Worm (Caenorhabditis elegans) whole organism, late embryonic: ENCODE results near the gene nspc-15.

Source experiments
- C08G9.2 ChIP-seq: sonication (generic microtip); optimal IDR thresholded peaks from 2 replicates; lab custom pipeline; 2016; ENCODE audit warnings: mild to moderate bottlenecking, missing genetic modification characterization, moderate library complexity, missing compliant biosample characterization
- C38D4.7 ChIP-seq: fragments of 200-800 bp; sonication (Bioruptor generic); optimal IDR thresholded peaks from 2 replicates; lab custom pipeline; 2018; ENCODE audit warnings: mild to moderate bottlenecking, missing genetic modification characterization, moderate library complexity, missing compliant biosample characterization
- F13H6.1 ChIP-seq: sonication (generic microtip); optimal IDR thresholded peaks from 2 replicates; lab custom pipeline; 2016; ENCODE audit warnings: missing genetic modification characterization, missing compliant biosample characterization
- K02D7.2 ChIP-seq: sonication (generic microtip); optimal IDR thresholded peaks from 2 replicates; lab custom pipeline; 2017; ENCODE audit warnings: mild to moderate bottlenecking, missing genetic modification characterization, missing compliant biosample characterization
- K09A11.1 ChIP-seq: sonication (generic microtip); optimal IDR thresholded peaks from 2 replicates; lab custom pipeline; 2017; ENCODE audit warnings: antibody characterized with exemption, mild to moderate bottlenecking, missing genetic modification characterization, missing compliant biosample characterization; ENCODE audit not compliant: insufficient read depth
- T23F11.4 ChIP-seq: fragments of 200-800 bp; sonication (Bioruptor generic); optimal IDR thresholded peaks from 2 replicates; lab custom pipeline; 2018; ENCODE audit warnings: mild to moderate bottlenecking, missing genetic modification characterization, missing compliant biosample characterization
- Y22D7AL.16 ChIP-seq: sonication (generic microtip); optimal IDR thresholded peaks from 2 replicates; lab custom pipeline; 2016; ENCODE audit warnings: missing genetic modification characterization, missing compliant biosample characterization
- ahr-1 ChIP-seq: sonication (generic microtip); optimal IDR thresholded peaks from 2 replicates; lab custom pipeline; 2016; ENCODE audit warnings: missing genetic modification characterization, missing compliant biosample characterization
- ama-1 ChIP-seq: fragments of 150-350 bp; optimal IDR thresholded peaks from 2 replicates; lab custom pipeline; 2014
- ceh-14 ChIP-seq: sonication (generic microtip); optimal IDR thresholded peaks from 2 replicates; lab custom pipeline; 2016; ENCODE audit warnings: missing genotype, missing genetic modification characterization, missing compliant biosample characterization
- ceh-22 ChIP-seq: sonication (generic microtip); optimal IDR thresholded peaks from 2 replicates; lab custom pipeline; 2017; ENCODE audit warnings: missing biosample characterization, missing genetic modification characterization
- ceh-30 ChIP-seq: fragments of 150-350 bp; optimal IDR thresholded peaks from 2 replicates; lab custom pipeline; 2014; ENCODE audit warnings: missing biosample characterization, missing genetic modification characterization
- ceh-31 ChIP-seq: sonication (generic microtip); optimal IDR thresholded peaks from 2 replicates; lab custom pipeline; 2016; ENCODE audit warnings: missing genetic modification characterization, missing compliant biosample characterization
- ceh-45 ChIP-seq: fragments of 200-800 bp; sonication (Bioruptor generic); IDR thresholded peaks from 2 replicates; pipeline ENCODE4 v1.3.6; 2022; ENCODE audit warnings: missing genetic modification reagents, missing genetic modification characterization, missing compliant biosample characterization
- ceh-9 ChIP-seq: sonication (generic microtip); optimal IDR thresholded peaks from 2 replicates; lab custom pipeline; 2016; ENCODE audit warnings: mild to moderate bottlenecking, missing genetic modification characterization, inconsistent platforms, missing compliant biosample characterization
- dve-1 ChIP-seq: sonication (generic microtip); optimal IDR thresholded peaks from 2 replicates; lab custom pipeline; 2017; ENCODE audit warnings: antibody characterized with exemption, mild to moderate bottlenecking, missing genetic modification characterization, missing compliant biosample characterization
- elt-2 ChIP-seq: sonication (generic microtip); optimal IDR thresholded peaks from 2 replicates; lab custom pipeline; 2016; ENCODE audit warnings: missing genetic modification reagents, missing genetic modification characterization, missing compliant biosample characterization
- elt-4 ChIP-seq: sonication (generic microtip); optimal IDR thresholded peaks from 2 replicates; lab custom pipeline; 2016; ENCODE audit warnings: missing genetic modification characterization, missing compliant biosample characterization
- ets-4 ChIP-seq: sonication (generic microtip); optimal IDR thresholded peaks from 2 replicates; lab custom pipeline; 2016; ENCODE audit warnings: missing genetic modification characterization, missing compliant biosample characterization
- eyg-1 ChIP-seq: sonication (generic microtip); optimal IDR thresholded peaks from 2 replicates; lab custom pipeline; 2016; ENCODE audit warnings: missing genotype, missing genetic modification characterization, missing compliant biosample characterization
- fkh-10 ChIP-seq: fragments of 150-350 bp; optimal IDR thresholded peaks from 2 replicates; lab custom pipeline; 2014; ENCODE audit warnings: missing biosample characterization, missing genetic modification reagents, missing genetic modification characterization
- fkh-6 ChIP-seq: sonication (generic microtip); optimal IDR thresholded peaks from 2 replicates; lab custom pipeline; 2016; ENCODE audit warnings: missing genetic modification characterization, missing compliant biosample characterization
- gmeb-2 ChIP-seq: sonication (generic microtip); optimal IDR thresholded peaks from 2 replicates; lab custom pipeline; 2016; ENCODE audit warnings: missing genetic modification characterization, inconsistent platforms, missing compliant biosample characterization
- hlh-13 ChIP-seq: fragments of 200-800 bp; sonication (Bioruptor generic); optimal IDR thresholded peaks from 2 replicates; lab custom pipeline; 2018; ENCODE audit warnings: mild to moderate bottlenecking, missing genetic modification characterization, missing compliant biosample characterization
- hlh-15 ChIP-seq: sonication (generic microtip); optimal IDR thresholded peaks from 2 replicates; lab custom pipeline; 2016; ENCODE audit warnings: missing genetic modification characterization, missing compliant biosample characterization
- hlh-30 ChIP-seq: sonication (generic microtip); optimal IDR thresholded peaks from 2 replicates; lab custom pipeline; 2017; ENCODE audit warnings: antibody characterized with exemption, missing genetic modification characterization, missing compliant biosample characterization; ENCODE audit not compliant: insufficient read depth
- hlh-8 ChIP-seq: sonication (generic microtip); optimal IDR thresholded peaks from 2 replicates; lab custom pipeline; 2016; ENCODE audit warnings: missing genotype, missing genetic modification characterization, missing compliant biosample characterization
- lin-11 ChIP-seq: fragments of 200-800 bp; sonication (Bioruptor generic); optimal IDR thresholded peaks from 2 replicates; lab custom pipeline; 2018; ENCODE audit warnings: mild to moderate bottlenecking, missing genetic modification characterization, missing compliant biosample characterization
- madf-2 ChIP-seq: sonication (generic microtip); optimal IDR thresholded peaks from 2 replicates; lab custom pipeline; 2017; ENCODE audit warnings: missing genetic modification characterization, missing compliant biosample characterization
- mec-3 ChIP-seq: sonication (generic microtip); optimal IDR thresholded peaks from 2 replicates; lab custom pipeline; 2016; ENCODE audit warnings: borderline replicate concordance, missing genetic modification characterization, missing compliant biosample characterization
- nfya-1 ChIP-seq: sonication (generic microtip); optimal IDR thresholded peaks from 2 replicates; lab custom pipeline; 2017; ENCODE audit warnings: missing genetic modification characterization, mild to moderate bottlenecking, missing compliant biosample characterization, antibody characterized with exemption, moderate library complexity
- nhr-11 ChIP-seq: fragments of 150-350 bp; optimal IDR thresholded peaks from 2 replicates; lab custom pipeline; 2014; ENCODE audit warnings: missing biosample characterization, missing genetic modification characterization
- npax-4 ChIP-seq: sonication (generic microtip); optimal IDR thresholded peaks from 2 replicates; lab custom pipeline; 2016; ENCODE audit warnings: missing genetic modification characterization, missing compliant biosample characterization
- pag-3 ChIP-seq: sonication (generic microtip); optimal IDR thresholded peaks from 2 replicates; lab custom pipeline; 2016; ENCODE audit warnings: missing compliant biosample characterization, missing genetic modification characterization, borderline replicate concordance
- pax-1 ChIP-seq: fragments of 150-350 bp; optimal IDR thresholded peaks from 2 replicates; lab custom pipeline; 2014; ENCODE audit warnings: missing biosample characterization, missing genetic modification characterization
- pha-2 ChIP-seq: sonication (generic microtip); optimal IDR thresholded peaks from 2 replicates; lab custom pipeline; 2017; ENCODE audit warnings: mild to moderate bottlenecking, missing genetic modification characterization, missing compliant biosample characterization
- pha-4 ChIP-seq: fragments of 150-350 bp; optimal IDR thresholded peaks from 2 replicates; lab custom pipeline; 2018; ENCODE audit warnings: missing biosample characterization, missing genetic modification reagents, missing genetic modification characterization
- pqm-1 ChIP-seq: sonication (generic microtip); optimal IDR thresholded peaks from 2 replicates; lab custom pipeline; 2016; ENCODE audit warnings: missing genetic modification characterization, missing compliant biosample characterization
- pros-1 ChIP-seq: fragments of 150-350 bp; optimal IDR thresholded peaks from 2 replicates; lab custom pipeline; 2014; ENCODE audit warnings: missing biosample characterization, missing genetic modification reagents, missing genetic modification characterization
- ref-2 ChIP-seq: sonication (generic microtip); optimal IDR thresholded peaks from 2 replicates; lab custom pipeline; 2016; ENCODE audit warnings: missing genetic modification characterization, missing compliant biosample characterization
- rnt-1 ChIP-seq: sonication (generic microtip); optimal IDR thresholded peaks from 2 replicates; lab custom pipeline; 2016; ENCODE audit warnings: missing genetic modification characterization, missing compliant biosample characterization
- sdc-2 ChIP-seq: sonication (generic microtip); optimal IDR thresholded peaks from 2 replicates; lab custom pipeline; 2016; ENCODE audit warnings: missing genotype, missing genetic modification characterization, missing compliant biosample characterization
- sox-2 ChIP-seq: fragments of 200-800 bp; sonication (Bioruptor generic); IDR thresholded peaks from 2 replicates; pipeline ENCODE4 v1.3.6; 2022; ENCODE audit warnings: missing genetic modification reagents, missing genetic modification characterization, missing compliant biosample characterization
- sox-4 ChIP-seq: sonication (generic microtip); optimal IDR thresholded peaks from 2 replicates; lab custom pipeline; 2017; ENCODE audit warnings: mild to moderate bottlenecking, missing genetic modification characterization, inconsistent platforms, missing compliant biosample characterization
- tbx-2 ChIP-seq: sonication (generic microtip); optimal IDR thresholded peaks from 2 replicates; lab custom pipeline; 2016; ENCODE audit warnings: missing genetic modification characterization, missing compliant biosample characterization
- tbx-7 ChIP-seq: sonication (generic microtip); optimal IDR thresholded peaks from 2 replicates; lab custom pipeline; 2016; ENCODE audit warnings: missing genotype, missing genetic modification characterization, missing compliant biosample characterization
- ttx-3 ChIP-seq: sonication (generic microtip); optimal IDR thresholded peaks from 2 replicates; lab custom pipeline; 2016; ENCODE audit warnings: missing genetic modification reagents, missing genetic modification characterization, missing compliant biosample characterization
- unc-3 ChIP-seq, 2 experiments: fragments of 200-800 bp in 1 of 2; sonication (Bioruptor generic) in 1 of 2; sonication (generic microtip) in 1 of 2; conservative IDR thresholded peaks in 1 of 2; optimal IDR thresholded peaks in 1 of 2; 2 replicates each; pipeline versions ENCODE4 v1.3.6 to Lab custom; 2016 to 2022; ENCODE audit warnings: missing compliant biosample characterization in 2 of 2, missing genetic modification characterization in 2 of 2, missing genetic modification reagents in 1 of 2
- unc-42 ChIP-seq: sonication (generic microtip); optimal IDR thresholded peaks from 2 replicates; lab custom pipeline; 2016; ENCODE audit warnings: missing genotype, missing genetic modification characterization, missing compliant biosample characterization
- ztf-16 ChIP-seq: sonication (generic microtip); optimal IDR thresholded peaks from 2 replicates; lab custom pipeline; 2017; ENCODE audit warnings: missing genetic modification characterization, missing compliant biosample characterization

nspc-15 gene

ce11 chrX:12358957-12359356, 1.6 kb upstream of the nspc-15 start, which contains the start of gene nspc-14:
Gene nspc-14 (minus strand): TSS chrX:12359057.
- no peak for TF ChIP-seq sox-4
- no peak for TF ChIP-seq ref-2 (tag; lab: Kevin White, UChicago)

ce11 chrX:12362951-12363486, 2.5 kb downstream of the nspc-15 start:
- TF ChIP-seq fkh-10 (GFP tag; lab: Kevin White, UChicago) (no peak), ets-4 (tag; lab: Kevin White, UChicago) (peak; percentile 53), elt-4 (tag; lab: Kevin White, UChicago) (no peak), ceh-31 (tag; lab: Kevin White, UChicago) (peak; percentile 64), sox-2 (GFP tag; lab: Robert Waterston, UW) (no peak), T23F11.4 (no peak), unc-42 (tag; lab: Kevin White, UChicago) (peak; percentile 65), ztf-16 (tag; lab: Kevin White, UChicago) (no peak), ref-2 (tag; lab: Kevin White, UChicago) (no peak), dve-1 (peak; percentile 96), lin-11 (no peak), Y22D7AL.16 (tag; lab: Kevin White, UChicago) (no peak), elt-2 (tag; lab: Kevin White, UChicago) (peak; percentile 64), ceh-45 (GFP tag; lab: Robert Waterston, UW) (no peak), K09A11.1 (tag; lab: Kevin White, UChicago) (peak; percentile 78), tbx-7 (no peak), pha-2 (no peak), C08G9.2 (tag; lab: Kevin White, UChicago) (no peak), rnt-1 (tag; lab: Kevin White, UChicago) (peak; percentile 85), eyg-1 (tag; lab: Kevin White, UChicago) (no peak), mec-3 (tag; lab: Kevin White, UChicago) (no peak), ceh-14 (peak; percentile 42), hlh-30 (tag; lab: Kevin White, UChicago) (no peak), pag-3 (tag; lab: Kevin White, UChicago) (no peak), nhr-11 (peak; percentile 73), sox-4 (no peak), pros-1 (no peak), ahr-1 (tag; lab: Kevin White, UChicago) (no peak), C38D4.7 (GFP tag; lab: Kevin White, UChicago) (no peak), hlh-13 (GFP tag; lab: Kevin White, UChicago) (no peak), gmeb-2 (tag; lab: Kevin White, UChicago) (no peak), hlh-8 (no peak), nfya-1 (tag; lab: Kevin White, UChicago) (peak; percentile 87), ttx-3 (tag; lab: Kevin White, UChicago) (no peak), pqm-1 (tag; lab: Kevin White, UChicago) (peak; percentile 33), ama-1 (lab: Kevin White, UChicago) (no peak), pha-4 (no peak), F13H6.1 (tag; lab: Kevin White, UChicago) (no peak), sdc-2 (tag; lab: Kevin White, UChicago) (peak; percentile 99), K02D7.2 (tag; lab: Kevin White, UChicago) (no peak), ceh-22 (tag; lab: Kevin White, UChicago) (no peak), unc-3 (GFP tag; conservative IDR thresholded peaks at IDR 0.05; lab: Robert Waterston, UW) (peak; percentile 9; the same call in 1 of the 2 replicates), unc-3 (tag; optimal IDR thresholded peaks at IDR 0.05; lab: Kevin White, UChicago) (peak; percentile 55), fkh-6 (no peak), pax-1 (tag; lab: Kevin White, UChicago) (peak; percentile 20), madf-2 (tag; lab: Kevin White, UChicago) (no peak), npax-4 (tag; lab: Kevin White, UChicago) (no peak), tbx-2 (peak; percentile 71), ceh-30 (tag; lab: Kevin White, UChicago) (peak; percentile 1), hlh-15 (tag; lab: Kevin White, UChicago) (no peak), ceh-9 (tag; lab: Kevin White, UChicago) (no peak)
